Fruit fly (Drosophila melanogaster) whole organism, embryonic: Measurements from ENCODE around the gene Vps8.

Experiments
- C15 ChIP-seq: fragments of 200-800 bp; sonication (Bioruptor generic); IDR thresholded peaks from 3 replicates; pipeline ENCODE4 v1.3.6; 2022; ENCODE audit warnings: missing biosample characterization, missing genetic modification characterization
- CG1024 ChIP-seq: fragments of 200-800 bp; sonication (Bioruptor generic); IDR thresholded peaks from 2 replicates; pipeline ENCODE4 v1.3.6; 2022; ENCODE audit warnings: missing biosample characterization, missing genetic modification characterization
- CG10267 ChIP-seq: fragments of 200-800 bp; sonication (Bioruptor generic); optimal IDR thresholded peaks from 2 replicates; lab custom pipeline; 2018; ENCODE audit warnings: missing biosample characterization, mild to moderate bottlenecking, missing genetic modification characterization, moderate library complexity
- CG11504 ChIP-seq: fragments of 200-800 bp; sonication (Bioruptor generic); optimal IDR thresholded peaks from 3 replicates; lab custom pipeline; 2019; ENCODE audit warnings: missing biosample characterization, mild to moderate bottlenecking, missing genetic modification characterization, moderate library complexity
- CG12391 ChIP-seq: fragments of 200-800 bp; sonication (Bioruptor generic); optimal IDR thresholded peaks from 3 replicates; lab custom pipeline; 2018; ENCODE audit warnings: missing biosample characterization, mild to moderate bottlenecking, missing genetic modification characterization, moderate library complexity
- CG13123 ChIP-seq: fragments of 200-800 bp; sonication (Bioruptor generic); optimal IDR thresholded peaks from 2 replicates; lab custom pipeline; 2016; ENCODE audit warnings: missing biosample characterization, missing genetic modification characterization
- CG13894 ChIP-seq: fragments of 200-800 bp; sonication (Bioruptor generic); optimal IDR thresholded peaks from 3 replicates; lab custom pipeline; 2018; ENCODE audit warnings: missing biosample characterization, mild to moderate bottlenecking, missing genetic modification characterization, moderate library complexity
- CG14710 ChIP-seq: fragments of 200-800 bp; sonication (Bioruptor generic); optimal IDR thresholded peaks from 3 replicates; lab custom pipeline; 2019; ENCODE audit warnings: missing biosample characterization, mild to moderate bottlenecking, missing genetic modification characterization, moderate library complexity
- CG15479 ChIP-seq: fragments of 200-800 bp; sonication (Bioruptor generic); optimal IDR thresholded peaks from 3 replicates; lab custom pipeline; 2019; ENCODE audit warnings: missing biosample characterization, mild to moderate bottlenecking, missing genetic modification characterization, moderate library complexity
- CG17802 ChIP-seq: fragments of 200-800 bp; sonication (Bioruptor generic); optimal IDR thresholded peaks from 2 replicates; lab custom pipeline; 2018; ENCODE audit warnings: missing biosample characterization, mild to moderate bottlenecking, missing genetic modification characterization, moderate library complexity
- CG18262 ChIP-seq: fragments of 200-800 bp; optimal IDR thresholded peaks from 3 replicates; lab custom pipeline; 2019; ENCODE audit warnings: missing biosample characterization, mild to moderate bottlenecking, missing genetic modification characterization, moderate library complexity
- CG2678 ChIP-seq: fragments of 200-800 bp; sonication (Bioruptor generic); optimal IDR thresholded peaks from 3 replicates; lab custom pipeline; 2019; ENCODE audit warnings: missing biosample characterization, mild to moderate bottlenecking, missing genetic modification characterization, moderate library complexity
- CG2712 ChIP-seq: fragments of 200-800 bp; optimal IDR thresholded peaks from 3 replicates; lab custom pipeline; 2019; ENCODE audit warnings: missing biosample characterization, mild to moderate bottlenecking, missing genetic modification characterization, moderate library complexity
- CG3995 ChIP-seq: fragments of 200-800 bp; sonication (Bioruptor generic); optimal IDR thresholded peaks from 3 replicates; lab custom pipeline; 2016; ENCODE audit warnings: missing biosample characterization, missing genetic modification characterization
- CG6813 ChIP-seq: fragments of 200-800 bp; sonication (Bioruptor generic); optimal IDR thresholded peaks from 2 replicates; lab custom pipeline; 2017; ENCODE audit warnings: missing biosample characterization, missing genetic modification characterization, mild to moderate bottlenecking, moderate library complexity, missing genetic modification reagents
- CG9727 ChIP-seq: fragments of 200-800 bp; sonication (Bioruptor generic); optimal IDR thresholded peaks from 3 replicates; lab custom pipeline; 2017; ENCODE audit warnings: missing biosample characterization, mild to moderate bottlenecking, missing genetic modification characterization
- D ChIP-seq, 2 experiments: fragments of 200-800 bp in 1 of 2; fragments of >200 bp in 1 of 2; sonication (Bioruptor generic) in 1 of 2; optimal IDR thresholded peaks; 2 replicates in 1 of 2; 3 replicates in 1 of 2; lab custom pipeline; 2017; ENCODE audit warnings: mild to moderate bottlenecking in 1 of 2, missing biosample characterization in 1 of 2, missing genetic modification characterization in 1 of 2, missing genetic modification reagents in 1 of 2
- Lim3 ChIP-seq: fragments of 200-800 bp; sonication (Bioruptor generic); IDR thresholded peaks from 2 replicates; pipeline ENCODE4 v1.3.6; 2022; ENCODE audit warnings: missing biosample characterization, missing genetic modification characterization
- MBD-R2 ChIP-seq: fragments of 200-800 bp; sonication (Bioruptor generic); IDR thresholded peaks from 2 replicates; pipeline ENCODE4 v1.3.6; 2022; ENCODE audit warnings: missing biosample characterization, missing genetic modification characterization
- Sry-δ ChIP-seq: fragments of 200-800 bp; sonication (Bioruptor generic); optimal IDR thresholded peaks from 2 replicates; lab custom pipeline; 2016; ENCODE audit warnings: missing biosample characterization, missing genetic modification characterization
- Xrp1 ChIP-seq: fragments of 200-800 bp; sonication (Bioruptor generic); IDR thresholded peaks from 2 replicates; pipeline ENCODE4 v1.3.6; 2022; ENCODE audit warnings: missing biosample characterization, missing genetic modification characterization
- aop ChIP-seq: fragments of 200-800 bp; sonication (Bioruptor generic); IDR thresholded peaks from 2 replicates; pipeline ENCODE4 v1.3.6; 2022; ENCODE audit warnings: missing biosample characterization, missing genetic modification characterization
- bbx ChIP-seq: fragments of 200-800 bp; sonication (Bioruptor generic); IDR thresholded peaks from 2 replicates; pipeline ENCODE4 v1.3.6; 2022; ENCODE audit warnings: missing biosample characterization, missing genetic modification characterization; ENCODE audit not compliant: partially characterized antibody
- cad ChIP-seq: fragments of >200 bp; optimal IDR thresholded peaks from 2 replicates; lab custom pipeline; 2017; ENCODE audit warnings: missing biosample characterization, missing genetic modification characterization
- chif ChIP-seq, 2 experiments: fragments of 200-800 bp; sonication (Bioruptor generic); optimal IDR thresholded peaks; 3 replicates each; lab custom pipeline; 2016; ENCODE audit warnings: missing biosample characterization in 2 of 2, missing genetic modification characterization in 2 of 2
- dimm ChIP-seq: fragments of 200-800 bp; sonication (Bioruptor generic); IDR thresholded peaks from 2 replicates; pipeline ENCODE4 v1.3.6; 2022; ENCODE audit warnings: missing biosample characterization, missing genetic modification characterization
- dmrt11E ChIP-seq: fragments of 200-800 bp; sonication (Bioruptor generic); optimal IDR thresholded peaks from 3 replicates; lab custom pipeline; 2018; ENCODE audit warnings: missing biosample characterization, mild to moderate bottlenecking, missing genetic modification characterization, moderate library complexity
- eyg ChIP-seq: fragments of 200-800 bp; sonication (Bioruptor generic); optimal IDR thresholded peaks from 3 replicates; lab custom pipeline; 2016; ENCODE audit warnings: missing biosample characterization, missing genetic modification characterization
- gce ChIP-seq: fragments of 200-800 bp; sonication (Bioruptor generic); IDR thresholded peaks from 3 replicates; pipeline ENCODE4 v1.3.6; 2022; ENCODE audit warnings: missing biosample characterization, missing genetic modification characterization
- gem ChIP-seq: fragments of 200-800 bp; sonication (Bioruptor generic); optimal IDR thresholded peaks from 2 replicates; lab custom pipeline; 2019; ENCODE audit warnings: missing biosample characterization, mild to moderate bottlenecking, missing genetic modification characterization, moderate library complexity
- grn ChIP-seq: fragments of 200-800 bp; sonication (Bioruptor generic); optimal IDR thresholded peaks from 3 replicates; lab custom pipeline; 2017; ENCODE audit warnings: missing biosample characterization, missing genetic modification characterization
- hb ChIP-seq: fragments of 200-800 bp; sonication (Bioruptor generic); IDR thresholded peaks from 3 replicates; pipeline ENCODE4 v1.3.6; 2022; ENCODE audit warnings: missing biosample characterization, missing genetic modification characterization; ENCODE audit not compliant: partially characterized antibody
- hkb ChIP-seq, 2 experiments: fragments of 200-800 bp in 1 of 2; fragments of >200 bp in 1 of 2; sonication (Bioruptor generic) in 1 of 2; IDR thresholded peaks in 1 of 2; optimal IDR thresholded peaks in 1 of 2; 2 replicates each; pipeline versions ENCODE4 v1.3.6 to Lab custom; 2017 to 2022; ENCODE audit warnings: missing biosample characterization in 1 of 2, missing genetic modification characterization in 1 of 2
- ind ChIP-seq: fragments of 200-800 bp; sonication (Bioruptor generic); optimal IDR thresholded peaks from 3 replicates; lab custom pipeline; 2016; ENCODE audit warnings: missing biosample characterization, missing genetic modification characterization
- insv ChIP-seq, 2 experiments: fragments of 200-800 bp; sonication (Bioruptor generic); optimal IDR thresholded peaks; 3 replicates each; lab custom pipeline; 2016 to 2018; ENCODE audit warnings: missing biosample characterization in 2 of 2, missing genetic modification characterization in 2 of 2
- inv ChIP-seq: fragments of 200-800 bp; sonication (Bioruptor generic); IDR thresholded peaks from 2 replicates; pipeline ENCODE4 v1.3.6; 2022; ENCODE audit warnings: missing biosample characterization, missing genetic modification characterization; ENCODE audit not compliant: partially characterized antibody
- jigr1 ChIP-seq: fragments of 200-800 bp; sonication (Bioruptor generic); IDR thresholded peaks from 3 replicates; pipeline ENCODE4 v1.3.6; 2022; ENCODE audit warnings: missing biosample characterization, missing genetic modification characterization
- phol ChIP-seq: fragments of 200-800 bp; sonication (Bioruptor generic); optimal IDR thresholded peaks from 3 replicates; lab custom pipeline; 2018; ENCODE audit warnings: missing biosample characterization, mild to moderate bottlenecking, missing genetic modification characterization, moderate library complexity
- pita ChIP-seq: fragments of 200-800 bp; sonication (Bioruptor generic); optimal IDR thresholded peaks from 2 replicates; lab custom pipeline; 2017; ENCODE audit warnings: missing biosample characterization, mild to moderate bottlenecking, missing genetic modification characterization
- prd ChIP-seq, 3 experiments: fragments of >200 bp in 2 of 3; fragments of 200-800 bp in 1 of 3; sonication (Bioruptor generic) in 1 of 3; optimal IDR thresholded peaks in 2 of 3; IDR thresholded peaks in 1 of 3; 2 replicates in 2 of 3; 3 replicates in 1 of 3; pipeline versions ENCODE4 v1.3.6 to Lab custom; 2017 to 2022; ENCODE audit warnings: missing biosample characterization in 1 of 3, missing genetic modification characterization in 1 of 3
- ro ChIP-seq: fragments of 200-800 bp; sonication (Bioruptor generic); IDR thresholded peaks from 2 replicates; pipeline ENCODE4 v1.3.6; 2022; ENCODE audit warnings: missing biosample characterization, missing genetic modification characterization
- row ChIP-seq: fragments of 200-800 bp; sonication (Bioruptor generic); IDR thresholded peaks from 3 replicates; pipeline ENCODE4 v1.3.6; 2022; ENCODE audit warnings: missing biosample characterization, missing genetic modification characterization
- sens ChIP-seq: fragments of 200-800 bp; sonication (Bioruptor generic); peaks from one replicate; lab custom pipeline; 2016; ENCODE audit warnings: missing biosample characterization, missing genetic modification characterization
- sima ChIP-seq: fragments of 200-800 bp; sonication (Bioruptor generic); optimal IDR thresholded peaks from 2 replicates; lab custom pipeline; 2016; ENCODE audit warnings: missing biosample characterization, missing genetic modification characterization
- slbo ChIP-seq: fragments of 200-800 bp; sonication (Bioruptor generic); IDR thresholded peaks from 2 replicates; pipeline ENCODE4 v1.3.6; 2022; ENCODE audit warnings: missing biosample characterization, missing genetic modification characterization
- tll ChIP-seq, 2 experiments: fragments of 200-800 bp in 1 of 2; fragments of >200 bp in 1 of 2; sonication (Bioruptor generic) in 1 of 2; optimal IDR thresholded peaks; 2 replicates each; lab custom pipeline; 2017 to 2019; ENCODE audit warnings: missing biosample characterization in 2 of 2, missing genetic modification characterization in 2 of 2, mild to moderate bottlenecking in 1 of 2, moderate library complexity in 1 of 2
- vfl ChIP-seq: fragments of 200-800 bp; sonication (Bioruptor generic); optimal IDR thresholded peaks from 2 replicates; lab custom pipeline; 2016; ENCODE audit warnings: missing biosample characterization, missing genetic modification characterization
- vnd ChIP-seq: fragments of 200-800 bp; sonication (Bioruptor generic); IDR thresholded peaks from 3 replicates; pipeline ENCODE4 v1.3.6; 2022; ENCODE audit warnings: missing biosample characterization, missing genetic modification characterization; ENCODE audit not compliant: partially characterized antibody
- zf30C ChIP-seq: fragments of 200-800 bp; sonication (Bioruptor generic); optimal IDR thresholded peaks from 3 replicates; lab custom pipeline; 2018; ENCODE audit warnings: missing biosample characterization, mild to moderate bottlenecking, missing genetic modification characterization

Gene Vps8

dm6 chr3L:6498602-6499001, 3.5 kb upstream of the Vps8 start:
- TF ChIP-seq CG3995 (GFP tag; lab: Kevin White, UChicago): no peak
- no peak for TF ChIP-seq aop (GFP tag; lab: Robert Waterston, UW)
- TF ChIP-seq dimm (GFP tag; lab: Robert Waterston, UW): no peak
- peak; percentile 20 for TF ChIP-seq CG10267 (tag; lab: Kevin White, UChicago)
- no peak for TF ChIP-seq inv (GFP tag; lab: Robert Waterston, UW)
- no peak for TF ChIP-seq CG2678
- peak; percentile 10 for TF ChIP-seq CG2712
- no peak for TF ChIP-seq CG15479
- TF ChIP-seq sens (GFP tag; lab: Kevin White, UChicago): peak; percentile 78
- TF ChIP-seq D (optimal IDR thresholded peaks at IDR 0.05; lab: Kevin White, UChicago): no peak
- TF ChIP-seq D (GFP tag; optimal IDR thresholded peaks at IDR 0.05; lab: Kevin White, UChicago): peak; percentile 15
- TF ChIP-seq cad (GFP tag; lab: Kevin White, UChicago): peak; percentile 20
- TF ChIP-seq CG17802 (tag; lab: Kevin White, UChicago): no peak
- no peak for TF ChIP-seq CG13894 (tag; lab: Kevin White, UChicago)
- no peak for TF ChIP-seq prd (optimal IDR thresholded peaks at IDR 0.05; lab: Kevin White, UChicago)
- TF ChIP-seq prd (GFP tag; IDR thresholded peaks at IDR 0.05; lab: Robert Waterston, UW): peak; percentile 58; the same call in 1 of the 3 replicates
- no peak for TF ChIP-seq Lim3
- peak; percentile 21 for TF ChIP-seq CG18262
- TF ChIP-seq ind (GFP tag; lab: Kevin White, UChicago): no peak
- peak; percentile 35 for TF ChIP-seq dmrt11E (tag; lab: Kevin White, UChicago)
- TF ChIP-seq phol (tag; lab: Kevin White, UChicago): peak; percentile 33
- peak; percentile 30; the same call in 1 of the 3 replicates for TF ChIP-seq row
- TF ChIP-seq CG9727 (GFP tag; lab: Kevin White, UChicago): peak; percentile 5
- TF ChIP-seq insv (GFP tag; optimal IDR thresholded peaks at IDR 0.05; lab: Kevin White, UChicago): no peak
- TF ChIP-seq grn (GFP tag; lab: Kevin White, UChicago): no peak
- TF ChIP-seq ro (GFP tag; lab: Robert Waterston, UW): no peak
- TF ChIP-seq CG14710 (tag; lab: Kevin White, UChicago): peak; percentile 27
- TF ChIP-seq tll (GFP tag; optimal IDR thresholded peaks at IDR 0.05; lab: Kevin White, UChicago): no peak
- TF ChIP-seq pita (GFP tag; lab: Kevin White, UChicago): no peak
- TF ChIP-seq vnd: no peak
- TF ChIP-seq slbo: no peak
- peak; percentile 60; the same call in 1 of the 2 replicates for TF ChIP-seq Xrp1
- TF ChIP-seq vfl (GFP tag; lab: Kevin White, UChicago): no peak
- no peak for TF ChIP-seq C15 (GFP tag; lab: Robert Waterston, UW)
- peak; percentile 30 for TF ChIP-seq gem (tag; lab: Kevin White, UChicago)
- no peak for TF ChIP-seq Sry-δ
- no peak for TF ChIP-seq bbx
- TF ChIP-seq jigr1 (GFP tag; lab: Robert Waterston, UW): no peak
- TF ChIP-seq hb (GFP tag; lab: Robert Waterston, UW): no peak
- TF ChIP-seq hkb (optimal IDR thresholded peaks at IDR 0.05; lab: Kevin White, UChicago): no peak
- TF ChIP-seq hkb (GFP tag; IDR thresholded peaks at IDR 0.05; lab: Robert Waterston, UW): no peak
- TF ChIP-seq CG12391 (tag; lab: Kevin White, UChicago): peak; percentile 7
- TF ChIP-seq zf30C (GFP tag; lab: Kevin White, UChicago): peak; percentile 12
- TF ChIP-seq CG13123 (GFP tag; lab: Kevin White, UChicago): no peak
- TF ChIP-seq eyg (GFP tag; lab: Kevin White, UChicago): no peak
- TF ChIP-seq CG11504 (tag; lab: Kevin White, UChicago): peak; percentile 17
- TF ChIP-seq CG1024 (GFP tag; lab: Robert Waterston, UW): no peak
- no peak for TF ChIP-seq CG6813
- no peak for TF ChIP-seq sima
- no peak for TF ChIP-seq gce (GFP tag; lab: Robert Waterston, UW)
- no peak for TF ChIP-seq MBD-R2 (GFP tag; lab: Robert Waterston, UW)
- TF ChIP-seq chif (GFP tag; optimal IDR thresholded peaks at IDR 0.05; lab: Kevin White, UChicago): peak in 1 of 2 experiments; percentile 27
